Worm (Caenorhabditis elegans) whole organism, L4 larva: ENCODE results near the gene rep-1.
A peak's percentile ranks its signal among the peaks of the same experiment; 100 is the strongest.

Source experiments
- F26F4.8 ChIP-seq: fragments of 200-800 bp; sonication (Bioruptor generic); conservative IDR thresholded peaks from 2 replicates; pipeline ENCODE4 v1.3.6; 2022; ENCODE audit warnings: missing genetic modification characterization, missing compliant biosample characterization
- R02D3.7 ChIP-seq: fragments of 150-350 bp; sonication (generic microtip); optimal IDR thresholded peaks from 3 replicates; lab custom pipeline; 2014; ENCODE audit warnings: missing biosample characterization, missing genetic modification characterization
- Y105C5A.15 ChIP-seq: fragments of 200-800 bp; sonication (Bioruptor generic); IDR thresholded peaks from 2 replicates; pipeline ENCODE4 v1.3.6; 2022; ENCODE audit warnings: missing genetic modification characterization, missing compliant biosample characterization
- Y48G9A.11 ChIP-seq: fragments of 200-800 bp; sonication (Bioruptor generic); IDR thresholded peaks from 2 replicates; pipeline ENCODE4 v1.3.6; 2022; ENCODE audit warnings: missing genetic modification reagents, missing genetic modification characterization, missing compliant biosample characterization
- ZK337.2 ChIP-seq: fragments of 200-800 bp; sonication (Bioruptor generic); IDR thresholded peaks from 2 replicates; pipeline ENCODE4 v1.3.6; 2022; ENCODE audit warnings: missing genetic modification reagents, missing genetic modification characterization, missing compliant biosample characterization
- aha-1 ChIP-seq: fragments of 150-350 bp; peaks from one replicate; lab custom pipeline; 2014; ENCODE audit warnings: missing biosample characterization, missing genetic modification characterization
- aly-2 ChIP-seq: sonication (generic microtip); optimal IDR thresholded peaks from 2 replicates; lab custom pipeline; 2018; ENCODE audit warnings: missing biosample characterization, missing genetic modification characterization
- ama-1 ChIP-seq: fragments of 150-350 bp; optimal IDR thresholded peaks from 2 replicates; lab custom pipeline; 2014; ENCODE audit warnings: inconsistent platforms, mixed read lengths
- attf-4 ChIP-seq: sonication (generic microtip); optimal IDR thresholded peaks from 3 replicates; lab custom pipeline; 2017; ENCODE audit warnings: missing biosample characterization, missing genetic modification characterization
- ces-1 ChIP-seq: fragments of 150-350 bp; sonication (generic microtip); optimal IDR thresholded peaks from 4 replicates; lab custom pipeline; 2014; ENCODE audit warnings: missing biosample characterization, missing genetic modification reagents, missing genetic modification characterization
- ctbp-1 ChIP-seq: fragments of 200-800 bp; sonication (Bioruptor generic); IDR thresholded peaks from 2 replicates; pipeline ENCODE4 v1.3.6; 2022; ENCODE audit warnings: missing genetic modification reagents, missing genetic modification characterization, missing compliant biosample characterization
- daf-12 ChIP-seq: fragments of 150-350 bp; optimal IDR thresholded peaks from 2 replicates; lab custom pipeline; 2014; ENCODE audit warnings: missing biosample characterization, missing genetic modification reagents, missing genetic modification characterization
- daf-16 ChIP-seq, 3 experiments: sonication (generic microtip); optimal IDR thresholded peaks; 2 replicates each; lab custom pipeline; 2016 to 2017; ENCODE audit warnings: missing genetic modification characterization in 3 of 3, missing genetic modification reagents in 3 of 3, mild to moderate bottlenecking in 2 of 3, missing compliant biosample characterization in 2 of 3, missing biosample characterization in 1 of 3, moderate library complexity in 1 of 3
- daf-19 ChIP-seq: fragments of 200-800 bp; sonication (Bioruptor generic); conservative IDR thresholded peaks from 2 replicates; pipeline ENCODE4 v1.3.6; 2022; ENCODE audit warnings: missing genetic modification characterization, missing compliant biosample characterization
- daf-8 ChIP-seq: fragments of 200-800 bp; sonication (Bioruptor generic); IDR thresholded peaks from 2 replicates; pipeline ENCODE4 v1.3.6; 2022; ENCODE audit warnings: missing genetic modification characterization, missing compliant biosample characterization
- dmd-6 ChIP-seq: fragments of 200-800 bp; sonication (Bioruptor generic); IDR thresholded peaks from 2 replicates; pipeline ENCODE4 v1.3.6; 2022; ENCODE audit warnings: missing genetic modification reagents, missing genetic modification characterization, missing compliant biosample characterization
- dmd-9 ChIP-seq: fragments of 200-800 bp; sonication (Bioruptor generic); IDR thresholded peaks from 2 replicates; pipeline ENCODE4 v1.3.6; 2022; ENCODE audit warnings: missing genetic modification reagents, missing genetic modification characterization, missing compliant biosample characterization
- dpl-1 ChIP-seq: fragments of 150-350 bp; optimal IDR thresholded peaks from 2 replicates; lab custom pipeline; 2014; ENCODE audit warnings: missing biosample characterization, missing genetic modification reagents, missing genetic modification characterization
- dve-1 ChIP-seq: sonication (generic microtip); optimal IDR thresholded peaks from 2 replicates; lab custom pipeline; 2017; ENCODE audit warnings: antibody characterized with exemption, mild to moderate bottlenecking, missing genetic modification characterization, missing compliant biosample characterization; ENCODE audit not compliant: insufficient read depth
- hlh-11 ChIP-seq: fragments of 200-800 bp; sonication (Bioruptor generic); optimal IDR thresholded peaks from 2 replicates; lab custom pipeline; 2018; ENCODE audit warnings: mild to moderate bottlenecking, missing genetic modification characterization, missing compliant biosample characterization
- hmg-1.1 ChIP-seq: fragments of 200-800 bp; sonication (Bioruptor generic); IDR thresholded peaks from 2 replicates; pipeline ENCODE4 v1.3.6; 2022; ENCODE audit warnings: missing genetic modification reagents, missing genetic modification characterization, missing compliant biosample characterization
- lin-13 ChIP-seq: fragments of 150-350 bp; optimal IDR thresholded peaks from 2 replicates; lab custom pipeline; 2014; ENCODE audit warnings: missing biosample characterization, missing genetic modification reagents, missing genetic modification characterization
- lir-3 ChIP-seq: sonication (generic microtip); optimal IDR thresholded peaks from 2 replicates; lab custom pipeline; 2016; ENCODE audit warnings: mild to moderate bottlenecking, missing genetic modification characterization, missing compliant biosample characterization
- lsy-2 ChIP-seq, 2 experiments: fragments of 150-350 bp in 1 of 2; sonication (generic microtip) in 1 of 2; optimal IDR thresholded peaks; 2 replicates each; lab custom pipeline; 2014 to 2017; ENCODE audit warnings: missing biosample characterization in 2 of 2, missing genetic modification characterization in 2 of 2
- mep-1 ChIP-seq: fragments of 150-350 bp; sonication (generic microtip); optimal IDR thresholded peaks from 3 replicates; lab custom pipeline; 2014; ENCODE audit warnings: missing biosample characterization, missing genetic modification characterization
- mes-2 ChIP-seq: sonication (generic microtip); optimal IDR thresholded peaks from 2 replicates; lab custom pipeline; 2016; ENCODE audit warnings: missing genotype, mild to moderate bottlenecking, missing genetic modification characterization, missing compliant biosample characterization; ENCODE audit not compliant: poor library complexity, severe bottlenecking
- mxl-2 ChIP-seq: fragments of 200-800 bp; sonication (Bioruptor generic); conservative IDR thresholded peaks from 2 replicates; pipeline ENCODE4 v1.3.6; 2022; ENCODE audit warnings: missing genetic modification reagents, missing genetic modification characterization, missing compliant biosample characterization
- nhr-10 ChIP-seq: fragments of 150-350 bp; optimal IDR thresholded peaks from 2 replicates; lab custom pipeline; 2014; ENCODE audit warnings: missing biosample characterization, missing genetic modification characterization
- nhr-11 ChIP-seq: fragments of 150-350 bp; optimal IDR thresholded peaks from 2 replicates; lab custom pipeline; 2014; ENCODE audit warnings: missing biosample characterization, missing genetic modification characterization
- nhr-28 ChIP-seq: fragments of 150-350 bp; optimal IDR thresholded peaks from 2 replicates; lab custom pipeline; 2014; ENCODE audit warnings: missing biosample characterization, missing genetic modification characterization
- nhr-41 ChIP-seq: fragments of 200-800 bp; sonication (Bioruptor generic); IDR thresholded peaks from 2 replicates; pipeline ENCODE4 v1.3.6; 2022; ENCODE audit warnings: missing genetic modification reagents, missing genetic modification characterization, missing compliant biosample characterization
- nhr-42 ChIP-seq: fragments of 200-800 bp; sonication (Bioruptor generic); IDR thresholded peaks from 2 replicates; pipeline ENCODE4 v1.3.6; 2022; ENCODE audit warnings: missing genetic modification characterization, missing compliant biosample characterization
- nhr-48 ChIP-seq: sonication (generic microtip); optimal IDR thresholded peaks from 2 replicates; lab custom pipeline; 2016; ENCODE audit warnings: mild to moderate bottlenecking, missing genetic modification characterization, missing compliant biosample characterization
- nhr-76 ChIP-seq: fragments of 150-350 bp; optimal IDR thresholded peaks from 2 replicates; lab custom pipeline; 2014; ENCODE audit warnings: missing biosample characterization, missing genetic modification characterization
- nhr-77 ChIP-seq: fragments of 150-350 bp; optimal IDR thresholded peaks from 2 replicates; lab custom pipeline; 2014; ENCODE audit warnings: missing biosample characterization, missing genetic modification characterization
- php-3 ChIP-seq: fragments of 200-800 bp; sonication (Bioruptor generic); IDR thresholded peaks from 2 replicates; pipeline ENCODE4 v1.3.6; 2022; ENCODE audit warnings: missing genetic modification reagents, missing genetic modification characterization, missing compliant biosample characterization
- pqm-1 ChIP-seq: sonication (generic microtip); optimal IDR thresholded peaks from 2 replicates; lab custom pipeline; 2017; ENCODE audit warnings: missing biosample characterization, missing genetic modification characterization
- rbr-2 ChIP-seq: sonication (generic microtip); optimal IDR thresholded peaks from 2 replicates; lab custom pipeline; 2016; ENCODE audit warnings: missing genotype, missing genetic modification characterization, missing compliant biosample characterization
- saeg-2 ChIP-seq: fragments of 200-800 bp; sonication (Bioruptor generic); IDR thresholded peaks from 2 replicates; pipeline ENCODE4 v1.3.6; 2022; ENCODE audit warnings: missing genetic modification reagents, missing genetic modification characterization, missing compliant biosample characterization
- snpc-1.2 ChIP-seq: fragments of 200-800 bp; sonication (Bioruptor generic); IDR thresholded peaks from 2 replicates; pipeline ENCODE4 v1.3.6; 2022; ENCODE audit warnings: missing genetic modification reagents, missing genetic modification characterization, missing compliant biosample characterization
- snpc-4 ChIP-seq: fragments of 150-350 bp; optimal IDR thresholded peaks from 2 replicates; lab custom pipeline; 2014; ENCODE audit warnings: missing biosample characterization, missing genetic modification characterization
- tra-1 ChIP-seq: fragments of 200-800 bp; sonication (Bioruptor generic); IDR thresholded peaks from 2 replicates; pipeline ENCODE4 v1.3.6; 2022; ENCODE audit warnings: missing genetic modification reagents, missing genetic modification characterization, missing compliant biosample characterization
- unc-39 ChIP-seq: sonication (generic microtip); optimal IDR thresholded peaks from 2 replicates; lab custom pipeline; 2017; ENCODE audit warnings: missing biosample characterization, missing genetic modification characterization
- zag-1 ChIP-seq: fragments of 150-350 bp; optimal IDR thresholded peaks from 2 replicates; lab custom pipeline; 2014; ENCODE audit warnings: missing biosample characterization, missing genetic modification characterization
- zfp-2 ChIP-seq: sonication (generic microtip); optimal IDR thresholded peaks from 2 replicates; lab custom pipeline; 2016; ENCODE audit warnings: mild to moderate bottlenecking, missing genetic modification characterization, missing compliant biosample characterization
- zip-11 ChIP-seq: fragments of 200-800 bp; sonication (Bioruptor generic); IDR thresholded peaks from 2 replicates; pipeline ENCODE4 v1.3.6; 2022; ENCODE audit warnings: missing genetic modification characterization, missing compliant biosample characterization
- zip-2 ChIP-seq: fragments of 150-350 bp; optimal IDR thresholded peaks from 2 replicates; lab custom pipeline; 2014; ENCODE audit warnings: missing biosample characterization, missing genetic modification characterization

Gene rep-1

ce11 chrIII:1570006-1570405 lies at the start of gene rep-1:
TSS of gene rep-1 (plus strand) at chrIII:1570306.
- TF ChIP-seq daf-8 (GFP tag; lab: Robert Waterston, UW) (no peak), lir-3 (tag; lab: Kevin White, UChicago) (no peak), nhr-41 (GFP tag; lab: Robert Waterston, UW) (no peak), zfp-2 (tag; lab: Kevin White, UChicago) (no peak), aly-2 (no peak), hlh-11 (no peak), zag-1 (tag; lab: Kevin White, UChicago) (no peak)

ce11 chrIII:1528423-1528822 lies 41.7 kb upstream of the rep-1 start:
- TF ChIP-seq daf-16 (GFP tag; optimal IDR thresholded peaks at IDR 0.05; lab: Kevin White, UChicago) (no peak), daf-16 (tag; optimal IDR thresholded peaks at IDR 0.05; lab: Kevin White, UChicago) (no peak), aha-1 (peak; percentile 75)

ce11 chrIII:1532777-1533473 lies 37.2 kb upstream of the rep-1 start, which contains the start of gene snf-6:
TSS of gene snf-6 (minus strand) at chrIII:1532827.
- TF ChIP-seq mep-1, result peak; percentile 16
- no peak for TF ChIP-seq Y105C5A.15
- no peak for TF ChIP-seq nhr-11
- no peak for TF ChIP-seq daf-16 (GFP tag; optimal IDR thresholded peaks at IDR 0.05; lab: Kevin White, UChicago)
- TF ChIP-seq daf-16 (tag; optimal IDR thresholded peaks at IDR 0.05; lab: Kevin White, UChicago), result no peak
- TF ChIP-seq dve-1 (tag; lab: Kevin White, UChicago), result peak; percentile 32
- TF ChIP-seq nhr-77 (tag; lab: Kevin White, UChicago), result peak; percentile 10
- no peak for TF ChIP-seq dmd-9 (GFP tag; lab: Robert Waterston, UW)
- TF ChIP-seq rbr-2 (tag; lab: Kevin White, UChicago), result no peak
- TF ChIP-seq daf-19, result no peak
- TF ChIP-seq F26F4.8 (GFP tag; lab: Robert Waterston, UW), result no peak
- no peak for TF ChIP-seq daf-12
- TF ChIP-seq zfp-2 (tag; lab: Kevin White, UChicago), result no peak
- TF ChIP-seq ctbp-1, result no peak
- no peak for TF ChIP-seq unc-39
- TF ChIP-seq hlh-11, result no peak
- no peak for TF ChIP-seq R02D3.7
- TF ChIP-seq zip-11 (GFP tag; lab: Robert Waterston, UW), result no peak
- no peak for TF ChIP-seq ces-1 (GFP tag; lab: Kevin White, UChicago)
- no peak for TF ChIP-seq zip-2 (tag; lab: Kevin White, UChicago)
- no peak for TF ChIP-seq Y48G9A.11
- TF ChIP-seq daf-8 (GFP tag; lab: Robert Waterston, UW), result no peak
- no peak for TF ChIP-seq nhr-10 (tag; lab: Kevin White, UChicago)
- no peak for TF ChIP-seq saeg-2 (GFP tag; lab: Robert Waterston, UW)
- TF ChIP-seq lsy-2 (tag; optimal IDR thresholded peaks at IDR 0.05; lab: Kevin White, UChicago), result peak in 1 of 2 experiments; percentile 55
- TF ChIP-seq ama-1 (lab: Kevin White, UChicago), result no peak
- TF ChIP-seq nhr-28 (tag; lab: Kevin White, UChicago), result no peak
- no peak for TF ChIP-seq php-3 (GFP tag; lab: Robert Waterston, UW)
- TF ChIP-seq nhr-42 (GFP tag; lab: Robert Waterston, UW), result no peak
- TF ChIP-seq ZK337.2 (GFP tag; lab: Robert Waterston, UW), result no peak
- TF ChIP-seq attf-4 (tag; lab: Kevin White, UChicago), result no peak
- TF ChIP-seq dpl-1 (GFP tag; lab: Kevin White, UChicago), result peak; percentile 87
- peak; percentile 52 for TF ChIP-seq lin-13 (GFP tag; lab: Kevin White, UChicago)
- TF ChIP-seq nhr-76, result no peak
- TF ChIP-seq mxl-2 (GFP tag; lab: Robert Waterston, UW), result no peak
- TF ChIP-seq hmg-1.1 (GFP tag; lab: Robert Waterston, UW), result 0 out of 2 replicates have a peak, but pooled peaks have one; percentile 11
- no peak for TF ChIP-seq pqm-1 (tag; lab: Kevin White, UChicago)
- peak; percentile 61 for TF ChIP-seq mes-2
- no peak for TF ChIP-seq nhr-48 (tag; lab: Kevin White, UChicago)
- no peak for TF ChIP-seq snpc-4 (tag; lab: Kevin White, UChicago)
- TF ChIP-seq snpc-1.2 (GFP tag; lab: Robert Waterston, UW), result no peak
- TF ChIP-seq dmd-6, result no peak
- TF ChIP-seq tra-1, result no peak
